Worm (Caenorhabditis elegans): ENCODE results near the gene nhr-78.

DNA sequence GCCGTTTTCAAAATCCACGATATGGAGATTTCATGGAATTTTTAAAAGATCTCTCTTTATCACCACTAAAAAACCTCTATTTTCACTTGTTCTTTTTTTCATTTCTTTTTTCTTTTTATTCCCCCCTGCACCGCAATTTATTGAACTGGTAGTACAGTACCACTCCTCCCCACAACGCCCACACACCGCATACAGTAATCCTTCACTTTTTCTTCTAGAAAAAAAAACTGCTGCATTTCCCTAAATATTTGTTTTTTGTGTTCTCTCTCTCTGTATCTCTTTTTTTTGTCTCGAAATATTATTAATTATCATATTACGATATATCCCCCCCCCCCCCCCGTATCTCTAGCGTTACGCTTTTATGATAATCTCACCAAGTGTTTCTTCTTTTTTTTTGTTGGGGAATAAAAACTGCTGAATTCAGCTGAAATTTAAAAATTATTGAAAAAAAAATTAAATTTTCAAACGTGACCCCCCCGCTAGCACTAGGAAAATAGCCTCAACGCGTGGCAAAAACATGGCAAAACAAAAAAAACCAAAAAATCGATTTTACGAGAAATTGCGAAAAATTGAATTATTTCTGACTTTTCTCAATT is 39.2 kb upstream of the nhr-78 start, which contains the start of gene Y24D9B.1:
- TF ChIP-seq fos-1 (tag; optimal IDR thresholded peaks at IDR 0.05) (no peak), ama-1 (optimal IDR thresholded peaks at IDR 0.05) (no peak), egl-27 (tag; optimal IDR thresholded peaks at IDR 0.05) (no peak), nhr-77 (tag; optimal IDR thresholded peaks at IDR 0.05) (no peak), elt-2 (tag; optimal IDR thresholded peaks at IDR 0.05) (no peak), nhr-76 (tag; optimal IDR thresholded peaks at IDR 0.05) (no peak), nhr-12 (tag; optimal IDR thresholded peaks at IDR 0.05) (no peak), R02D3.7 (tag; optimal IDR thresholded peaks at IDR 0.05) (no peak), pha-4 (tag; optimal IDR thresholded peaks at IDR 0.05) (no peak), nhr-67 (tag; optimal IDR thresholded peaks at IDR 0.05) (no peak), elt-1 (tag; optimal IDR thresholded peaks at IDR 0.05) (no peak)
